Worm (Caenorhabditis elegans) whole organism, midembryonic: ENCODE measurements around the gene immp-2.

Source experiments
- flt-1 ChIP-seq: fragments of 200-800 bp; sonication (Bioruptor generic); IDR thresholded peaks from 2 replicates; pipeline ENCODE4 v1.3.6; 2022; ENCODE audit warnings: missing genetic modification characterization, missing compliant biosample characterization
- med-1 ChIP-seq: sonication (generic microtip); optimal IDR thresholded peaks from 2 replicates; lab custom pipeline; 2017; ENCODE audit warnings: missing genetic modification characterization, mild to moderate bottlenecking, missing compliant biosample characterization, antibody characterized with exemption, missing genetic modification reagents; ENCODE audit not compliant: insufficient read depth
- tab-1 ChIP-seq: fragments of 200-800 bp; sonication (Bioruptor generic); IDR thresholded peaks from 2 replicates; pipeline ENCODE4 v1.3.6; 2022; ENCODE audit warnings: missing genetic modification characterization, missing compliant biosample characterization
- ztf-29 ChIP-seq: fragments of 200-800 bp; sonication (Bioruptor generic); IDR thresholded peaks from 2 replicates; pipeline ENCODE4 v1.3.6; 2022; ENCODE audit warnings: missing genetic modification reagents, missing genetic modification characterization, missing compliant biosample characterization

DNA sequence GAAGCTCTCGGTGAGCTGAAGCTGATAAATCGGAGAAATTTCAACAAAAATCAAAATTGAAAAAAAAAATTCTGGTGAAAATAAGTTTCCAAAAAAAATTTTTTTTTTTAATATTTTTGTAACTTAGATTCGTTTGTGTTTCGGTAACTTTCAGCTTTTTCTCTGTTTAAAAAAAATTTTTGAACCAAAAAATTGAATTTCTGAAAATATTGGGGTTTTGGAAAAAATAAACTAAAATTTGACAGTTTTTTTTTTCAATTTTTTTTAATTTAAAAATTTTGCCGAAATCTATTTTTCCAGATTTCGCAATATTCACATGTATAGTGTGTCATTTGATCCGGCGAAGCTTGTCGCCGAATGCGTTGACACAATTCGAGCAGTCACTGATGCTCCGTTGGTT lies 6.7 kb downstream of the immp-2 start, which contains the start of gene Y55F3AM.5:
- TF ChIP-seq ztf-29 (GFP tag; lab: Robert Waterston, UW) (no peak), med-1 (no peak), flt-1 (no peak), tab-1 (GFP tag; lab: Robert Waterston, UW) (no peak)
